Worm (Caenorhabditis elegans) whole organism, mixed stage, embryonic: Measurements from ENCODE around the gene C14B1.2.

Source experiments
- elt-3 ChIP-seq: fragments of 150-350 bp; optimal IDR thresholded peaks from 2 replicates; lab custom pipeline; 2014; ENCODE audit warnings: missing biosample characterization, missing genetic modification characterization
- lin-13 ChIP-seq: fragments of 150-350 bp; optimal IDR thresholded peaks from 2 replicates; lab custom pipeline; 2014; ENCODE audit warnings: missing biosample characterization, missing genetic modification characterization
- nhr-12 ChIP-seq: fragments of 150-350 bp; optimal IDR thresholded peaks from 2 replicates; lab custom pipeline; 2014; ENCODE audit warnings: missing biosample characterization, missing genetic modification characterization
- nhr-28 ChIP-seq: fragments of 150-350 bp; optimal IDR thresholded peaks from 2 replicates; lab custom pipeline; 2014; ENCODE audit warnings: missing biosample characterization, missing genetic modification characterization
- nhr-76 ChIP-seq: sonication (generic microtip); optimal IDR thresholded peaks from 2 replicates; lab custom pipeline; 2017; ENCODE audit warnings: missing biosample characterization, missing genetic modification characterization
- snpc-4 ChIP-seq: fragments of 150-350 bp; optimal IDR thresholded peaks from 2 replicates; lab custom pipeline; 2014; ENCODE audit warnings: missing biosample characterization, missing genetic modification characterization
- unc-62 ChIP-seq: fragments of 150-350 bp; optimal IDR thresholded peaks from 2 replicates; lab custom pipeline; 2014; ENCODE audit warnings: missing biosample characterization, missing genetic modification reagents, missing genetic modification characterization
- ztf-11 ChIP-seq: fragments of 150-350 bp; optimal IDR thresholded peaks from 2 replicates; lab custom pipeline; 2014; ENCODE audit warnings: missing biosample characterization, missing genetic modification characterization

DNA sequence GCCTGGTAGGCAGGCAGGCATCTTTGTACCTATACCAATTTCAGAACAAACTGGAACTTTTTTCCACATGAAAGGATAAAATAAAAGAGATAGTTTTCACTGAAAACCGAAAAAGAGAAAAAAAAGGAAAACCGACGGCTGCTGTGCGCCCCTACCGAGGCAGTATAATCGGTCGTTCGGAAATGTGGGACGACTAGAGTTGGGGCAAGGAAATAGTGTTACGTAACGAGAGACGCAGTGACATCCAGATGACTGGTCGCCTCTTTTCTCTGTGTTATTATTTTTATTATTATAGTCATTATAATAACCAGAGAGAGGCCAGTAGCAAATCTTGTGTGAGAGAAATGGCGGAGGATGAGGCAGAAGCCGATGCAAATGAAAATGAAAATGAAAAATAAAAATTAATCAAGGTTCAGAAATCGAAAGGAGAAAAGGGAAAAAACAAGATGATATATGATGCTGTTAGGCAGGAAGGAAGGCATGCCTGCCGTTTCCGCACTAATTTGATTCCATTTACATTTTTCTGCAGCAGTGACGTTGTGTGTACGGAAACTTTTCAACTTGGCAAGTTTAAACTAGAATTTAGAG lies 20.6 kb upstream of the C14B1.2 start:
- TF ChIP-seq lin-13 (no peak), unc-62 (no peak), nhr-28 (tag; lab: Kevin White, UChicago) (no peak), ztf-11 (tag; lab: Kevin White, UChicago) (no peak), snpc-4 (tag; lab: Kevin White, UChicago) (no peak), nhr-76 (tag; lab: Kevin White, UChicago) (no peak), elt-3 (tag; lab: Kevin White, UChicago) (no peak), nhr-12 (tag; lab: Kevin White, UChicago) (no peak)
